Fruit fly (Drosophila melanogaster) Kc167 (cell line): Measurements from ENCODE around the gene CG31436.

Experiments used
- Sin3A ChIP-seq: fragments of >200 bp; optimal IDR thresholded peaks from 2 replicates; lab custom pipeline; 2018; ENCODE audit warnings: missing external identifiers
- h ChIP-seq: fragments of >200 bp; optimal IDR thresholded peaks from 3 replicates; lab custom pipeline; 2018; ENCODE audit warnings: missing external identifiers

DNA sequence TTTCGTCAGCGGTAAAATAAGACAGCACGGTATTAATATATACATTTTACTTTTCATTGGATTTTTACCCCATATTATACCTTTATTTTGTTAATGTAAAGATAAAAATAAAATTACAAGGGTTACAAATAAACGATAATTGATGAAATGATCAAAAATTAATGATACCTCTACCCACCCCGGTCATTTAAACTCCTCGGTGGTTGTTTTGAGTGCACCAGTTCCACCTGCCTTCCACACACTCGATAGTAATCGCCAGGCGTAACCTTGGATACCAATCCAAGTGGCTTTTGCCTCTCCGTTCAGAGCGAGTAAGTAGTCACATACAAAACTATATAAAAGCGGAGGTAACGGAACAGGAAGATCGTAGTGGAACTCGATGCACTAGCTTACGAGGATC, 36.0 kb downstream of the CG31436 start, which contains the start of gene rha:
- TF ChIP-seq Sin3A (lab: Kevin White, UChicago) (no peak), h (lab: Kevin White, UChicago) (no peak)
